Worm (Caenorhabditis elegans) whole organism, dauer: ENCODE measurements around the gene F39G3.2.

ENCODE experiments used
- unc-62 ChIP-seq: sonication (generic microtip); optimal IDR thresholded peaks from 2 replicates; lab custom pipeline; 2017; ENCODE audit warnings: missing biosample characterization, missing genetic modification reagents, missing genetic modification characterization

F39G3.2 gene

DNA sequence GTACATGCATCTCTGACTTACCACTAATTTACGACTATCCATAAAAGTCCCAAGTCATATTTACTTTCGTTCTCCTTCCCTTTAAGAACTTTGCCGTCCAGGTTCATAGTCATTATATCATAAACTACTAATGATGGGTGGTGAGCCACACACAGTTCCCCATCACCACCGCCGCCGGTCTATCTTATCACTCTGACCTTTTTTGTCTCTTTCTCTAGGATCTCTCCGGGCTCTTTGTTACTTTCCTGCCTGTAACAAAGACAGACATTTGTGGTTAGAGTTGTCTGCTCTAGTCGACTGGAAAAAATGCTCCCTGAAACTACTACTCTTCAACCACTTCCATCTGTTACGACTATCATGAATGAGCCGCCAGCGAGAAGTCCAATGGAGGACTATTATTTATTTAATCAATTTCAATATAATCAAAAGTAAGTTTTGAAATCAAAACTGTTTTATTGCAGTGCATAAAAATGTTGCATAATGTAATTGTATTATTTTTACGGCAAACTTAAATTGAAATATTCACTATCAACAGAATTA lies 32.8 kb downstream of the F39G3.2 start, which contains the start of gene elt-7:
Gene elt-7 (plus strand): TSS at position 263 of the 540 bp plus-strand sequence.
- no peak for TF ChIP-seq unc-62 (GFP tag; lab: Kevin White, UChicago)

DNA sequence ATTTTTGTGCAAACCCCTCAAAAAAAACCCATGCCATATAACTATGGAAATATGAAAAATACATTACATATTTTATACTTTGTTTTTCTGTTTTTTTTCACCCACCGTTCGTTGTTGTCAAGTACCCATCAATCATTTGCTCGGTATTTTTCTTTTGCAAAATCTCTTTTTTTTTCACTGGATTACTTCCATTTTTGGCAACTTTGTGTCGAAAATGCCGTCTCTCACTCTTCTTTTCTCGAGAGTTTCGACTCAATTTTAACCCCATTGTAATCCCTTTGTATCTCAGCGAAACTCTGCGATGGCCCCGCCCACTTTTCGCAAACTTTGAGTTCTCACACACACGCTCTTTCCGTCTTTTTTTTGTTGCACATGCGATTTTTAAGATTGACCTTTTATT lies 37.5 kb downstream of the F39G3.2 start:
- no peak for TF ChIP-seq unc-62 (GFP tag; lab: Kevin White, UChicago)

ce11 chrV:4777388-4777986 lies 39.9 kb downstream of the F39G3.2 start, which contains the start of gene C18G1.1:
Gene C18G1.1 (plus strand): TSS chrV:4777960.
- no peak for TF ChIP-seq unc-62 (GFP tag; lab: Kevin White, UChicago)

ce11 chrV:4783313-4783712 lies 45.7 kb downstream of the F39G3.2 start, which contains the start of gene Y60C6A.1:
Gene Y60C6A.1 (plus strand): TSS chrV:4783613.
- no peak for TF ChIP-seq unc-62 (GFP tag; lab: Kevin White, UChicago)

DNA sequence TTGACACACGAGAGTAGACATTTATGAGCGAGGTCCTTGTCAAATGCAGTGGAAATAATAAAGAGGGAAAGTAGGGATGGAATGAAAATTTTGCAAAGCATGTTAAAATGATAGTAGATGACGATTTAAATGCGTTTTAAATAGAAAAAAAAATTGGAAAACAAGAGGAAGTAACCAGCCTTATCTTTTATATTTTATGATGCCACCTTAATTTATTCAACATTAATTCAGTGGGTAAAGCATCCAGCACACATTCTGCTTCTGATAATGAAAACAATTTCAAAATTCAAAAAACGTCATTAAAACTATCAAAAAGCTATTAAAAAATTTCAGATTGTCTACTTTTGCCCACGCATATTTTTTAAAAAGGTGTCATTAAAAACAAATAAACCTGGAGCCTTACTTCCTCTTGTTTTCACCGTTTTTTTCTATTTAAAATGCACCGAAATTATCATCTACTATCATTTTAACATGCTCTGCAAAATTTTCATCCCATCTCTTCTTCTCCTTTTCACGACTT lies 47.8 kb downstream of the F39G3.2 start, which contains the start of the genes Y60C6A.2 and Y60C6A.3:
Gene Y60C6A.2 (minus strand): TSS at position 101 of the 520 bp plus-strand sequence.
Gene Y60C6A.3 (plus strand): TSS at position 470 of the 520 bp plus-strand sequence.
- no peak for TF ChIP-seq unc-62 (GFP tag; lab: Kevin White, UChicago)

- TF ChIP-seq unc-62 (GFP tag; lab: Kevin White, UChicago): no peak
Observed at ce11 chrV:4787166-4787565, 49.5 kb downstream of the F39G3.2 start, which contains the start of gene R02F11.9. Gene R02F11.9 (plus strand): TSS chrV:4787466.

DNA sequence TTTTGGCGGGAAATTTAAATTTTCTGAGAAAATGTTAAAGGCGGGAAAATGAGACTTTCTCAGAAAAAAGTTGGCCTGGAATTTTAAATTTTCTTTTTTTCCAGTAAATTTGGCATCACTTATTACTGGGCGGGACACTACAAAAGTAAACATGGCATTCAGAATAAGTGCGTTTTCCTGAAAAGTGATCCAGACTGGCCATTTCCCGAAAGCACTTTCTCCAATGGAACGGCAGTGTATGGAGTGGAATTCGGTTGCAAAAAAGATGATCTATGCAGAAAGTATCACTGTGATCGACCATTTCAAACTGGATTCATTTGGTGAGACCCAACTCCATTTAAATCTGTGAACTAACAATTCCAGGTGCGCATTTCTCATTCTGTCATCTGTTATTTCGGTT lies 50.2 kb downstream of the F39G3.2 start:
- no peak for TF ChIP-seq unc-62 (GFP tag; lab: Kevin White, UChicago)

DNA sequence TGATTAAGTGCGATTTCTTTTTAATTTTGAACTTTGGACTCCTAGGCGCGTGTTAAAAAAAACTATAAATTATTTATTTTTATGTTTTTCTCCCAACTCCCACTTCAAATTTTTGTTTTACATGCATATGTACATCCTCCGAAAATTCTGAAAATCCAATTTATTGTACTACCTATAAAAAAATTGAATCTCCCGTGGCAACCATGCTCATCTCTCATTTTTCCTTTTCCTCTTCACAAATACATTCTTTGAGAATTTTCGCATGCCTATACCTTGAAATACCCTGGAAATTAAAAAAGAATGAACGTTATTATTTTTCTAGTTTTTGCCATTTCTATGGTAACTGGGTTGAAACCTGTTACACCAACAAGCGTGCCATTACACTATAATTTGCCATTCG lies 51.2 kb downstream of the F39G3.2 start, which contains the start of gene R02F11.10:
Gene R02F11.10 (plus strand): TSS at position 301 of the 400 bp plus-strand sequence.
- no peak for TF ChIP-seq unc-62 (GFP tag; lab: Kevin White, UChicago)

- TF ChIP-seq unc-62 (GFP tag; lab: Kevin White, UChicago): no peak
Observed at ce11 chrV:4790368-4790767, 52.7 kb downstream of the F39G3.2 start, which contains the start of gene R02F11.12. Gene R02F11.12 (plus strand): TSS chrV:4790668.
